Fruit fly (Drosophila melanogaster) whole organism, prepupa: ENCODE results near the gene Cyp12a5.

Experiments used
- Blimp-1 ChIP-seq: fragments of 200-800 bp; sonication (Bioruptor generic); optimal IDR thresholded peaks from 3 replicates; lab custom pipeline; 2017; ENCODE audit warnings: missing biosample characterization, missing genetic modification characterization, mild to moderate bottlenecking, moderate library complexity, missing genetic modification reagents
- CG10631 ChIP-seq: fragments of 200-800 bp; sonication (Bioruptor generic); optimal IDR thresholded peaks from 2 replicates; lab custom pipeline; 2016; ENCODE audit warnings: missing biosample characterization, missing genetic modification characterization
- CG11294 ChIP-seq: fragments of 200-800 bp; sonication (Bioruptor generic); IDR thresholded peaks from 2 replicates; pipeline ENCODE4 v1.3.6; 2022; ENCODE audit warnings: missing biosample characterization, missing genetic modification characterization
- CG11762 ChIP-seq: fragments of 200-800 bp; sonication (Bioruptor generic); optimal IDR thresholded peaks from 3 replicates; lab custom pipeline; 2016; ENCODE audit warnings: missing biosample characterization, missing genetic modification characterization; ENCODE audit not compliant: insufficient read depth
- CG15336 ChIP-seq: fragments of 200-800 bp; sonication (Bioruptor generic); IDR thresholded peaks from 2 replicates; pipeline ENCODE4 v1.3.6; 2022; ENCODE audit warnings: missing biosample characterization, missing genetic modification characterization
- CG1621 ChIP-seq: fragments of 200-800 bp; sonication (Bioruptor generic); optimal IDR thresholded peaks from 3 replicates; lab custom pipeline; 2018; ENCODE audit warnings: missing biosample characterization, mild to moderate bottlenecking, missing genetic modification characterization
- CG31627 ChIP-seq: fragments of 200-800 bp; sonication (Bioruptor generic); optimal IDR thresholded peaks from 3 replicates; lab custom pipeline; 2016; ENCODE audit warnings: missing biosample characterization, missing genetic modification characterization
- CG32006 ChIP-seq: fragments of 200-800 bp; sonication (Bioruptor generic); optimal IDR thresholded peaks from 3 replicates; lab custom pipeline; 2017; ENCODE audit warnings: missing biosample characterization, mild to moderate bottlenecking, missing genetic modification characterization
- CG6276 ChIP-seq: fragments of 200-800 bp; sonication (Bioruptor generic); optimal IDR thresholded peaks from 2 replicates; lab custom pipeline; 2017; ENCODE audit warnings: missing biosample characterization, mild to moderate bottlenecking, missing genetic modification characterization
- CG6792 ChIP-seq: fragments of 200-800 bp; sonication (Bioruptor generic); optimal IDR thresholded peaks from 3 replicates; lab custom pipeline; 2016; ENCODE audit warnings: missing biosample characterization, missing genetic modification characterization
- CG8119 ChIP-seq: fragments of 200-800 bp; sonication (Bioruptor generic); IDR thresholded peaks from 3 replicates; pipeline ENCODE4 v1.3.6; 2022; ENCODE audit warnings: missing biosample characterization, missing genetic modification characterization
- CG8319 ChIP-seq: fragments of 200-800 bp; sonication (Bioruptor generic); optimal IDR thresholded peaks from 3 replicates; lab custom pipeline; 2016; ENCODE audit warnings: missing biosample characterization, missing genetic modification characterization
- CG9139 ChIP-seq: fragments of 200-800 bp; sonication (Bioruptor generic); optimal IDR thresholded peaks from 3 replicates; lab custom pipeline; 2017; ENCODE audit warnings: missing biosample characterization, mild to moderate bottlenecking, missing genetic modification characterization
- Eip75B ChIP-seq: fragments of 200-800 bp; sonication (Bioruptor generic); optimal IDR thresholded peaks from 3 replicates; lab custom pipeline; 2016; ENCODE audit warnings: missing biosample characterization, missing genetic modification characterization
- Eip78C ChIP-seq: fragments of 200-800 bp; sonication (Bioruptor generic); peaks from one replicate; lab custom pipeline; 2016; ENCODE audit warnings: missing biosample characterization, missing genetic modification characterization
- Eip93F ChIP-seq: fragments of 200-800 bp; sonication (Bioruptor generic); optimal IDR thresholded peaks from 2 replicates; lab custom pipeline; 2016; ENCODE audit warnings: missing biosample characterization, mild to moderate bottlenecking, missing genetic modification characterization
- Ets96B ChIP-seq: fragments of 200-800 bp; optimal IDR thresholded peaks from 2 replicates; lab custom pipeline; 2019; ENCODE audit warnings: missing biosample characterization, mild to moderate bottlenecking, missing genetic modification characterization, moderate library complexity
- Gug ChIP-seq: fragments of 200-800 bp; sonication (Bioruptor generic); IDR thresholded peaks from 2 replicates; pipeline ENCODE4 v1.3.6; 2022; ENCODE audit warnings: missing biosample characterization, missing genetic modification characterization
- Hr38 ChIP-seq: sonication (Bioruptor generic); optimal IDR thresholded peaks from 2 replicates; lab custom pipeline; 2016; ENCODE audit warnings: missing biosample characterization, missing genetic modification characterization
- Hr4 ChIP-seq: fragments of 200-800 bp; sonication (Bioruptor generic); optimal IDR thresholded peaks from 3 replicates; lab custom pipeline; 2016; ENCODE audit warnings: missing biosample characterization, missing genetic modification characterization
- Lpt ChIP-seq: fragments of 200-800 bp; sonication (Bioruptor generic); optimal IDR thresholded peaks from 3 replicates; lab custom pipeline; 2016; ENCODE audit warnings: missing biosample characterization, missing genetic modification characterization
- Met ChIP-seq: fragments of 200-800 bp; sonication (Bioruptor generic); optimal IDR thresholded peaks from 3 replicates; lab custom pipeline; 2016; ENCODE audit warnings: missing biosample characterization, missing genetic modification characterization
- Sox14 ChIP-seq: fragments of 200-800 bp; sonication (Bioruptor generic); optimal IDR thresholded peaks from 3 replicates; lab custom pipeline; 2016; ENCODE audit warnings: missing biosample characterization, missing genetic modification characterization
- Sox15 ChIP-seq: fragments of 200-800 bp; sonication (Bioruptor generic); optimal IDR thresholded peaks from 3 replicates; lab custom pipeline; 2016; ENCODE audit warnings: missing biosample characterization, missing genetic modification characterization
- fd59A ChIP-seq: fragments of 200-800 bp; sonication (Bioruptor generic); optimal IDR thresholded peaks from 2 replicates; lab custom pipeline; 2017; ENCODE audit warnings: missing biosample characterization, mild to moderate bottlenecking, missing genetic modification characterization, missing genetic modification reagents
- fd85E ChIP-seq: fragments of 200-800 bp; sonication (Bioruptor generic); optimal IDR thresholded peaks from 3 replicates; lab custom pipeline; 2016; ENCODE audit warnings: missing biosample characterization, missing genetic modification characterization
- fkh ChIP-seq: fragments of 200-800 bp; sonication (Bioruptor generic); optimal IDR thresholded peaks from 3 replicates; lab custom pipeline; 2017; ENCODE audit warnings: missing biosample characterization, mild to moderate bottlenecking, missing genetic modification characterization, moderate library complexity
- net ChIP-seq: fragments of 200-800 bp; sonication (Bioruptor generic); optimal IDR thresholded peaks from 3 replicates; lab custom pipeline; 2016; ENCODE audit warnings: missing biosample characterization, missing genetic modification characterization
- pdm3 ChIP-seq: fragments of 200-800 bp; sonication (Bioruptor generic); optimal IDR thresholded peaks from 3 replicates; lab custom pipeline; 2016; ENCODE audit warnings: missing biosample characterization, missing genetic modification characterization
- svp ChIP-seq: fragments of 200-800 bp; sonication (Bioruptor generic); peaks from one replicate; lab custom pipeline; 2016; ENCODE audit warnings: missing biosample characterization, missing genetic modification characterization
- topi ChIP-seq: fragments of 200-800 bp; sonication (Bioruptor generic); optimal IDR thresholded peaks from 3 replicates; lab custom pipeline; 2016; ENCODE audit warnings: missing biosample characterization, missing genetic modification characterization
- vri ChIP-seq: fragments of 200-800 bp; sonication (Bioruptor generic); optimal IDR thresholded peaks from 3 replicates; lab custom pipeline; 2016; ENCODE audit warnings: missing biosample characterization, mild to moderate bottlenecking, missing genetic modification characterization

Gene Cyp12a5

DNA sequence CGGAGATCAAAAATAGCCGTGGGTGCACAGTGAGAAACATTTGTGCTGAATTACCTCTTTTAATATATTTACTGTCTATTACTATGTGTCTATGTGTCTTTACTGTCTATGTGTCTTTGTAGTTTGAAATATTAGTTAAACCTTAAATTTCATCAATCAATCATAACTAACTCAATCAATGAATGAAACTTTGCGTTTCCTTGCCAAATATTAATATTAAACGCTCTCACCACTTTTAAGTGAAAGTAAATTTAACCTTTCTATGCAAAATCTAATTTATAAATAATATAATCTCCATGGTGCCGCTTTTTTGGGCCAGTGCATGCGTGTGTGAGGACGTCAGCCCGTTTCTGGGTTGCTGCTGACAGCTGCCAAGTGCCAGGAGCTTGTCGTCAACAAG, 48.8 kb downstream of the Cyp12a5 start (continued):
- TF ChIP-seq CG8319: peak; percentile 56
- TF ChIP-seq CG6276: peak; percentile 90
- TF ChIP-seq CG1621: peak; percentile 24
- peak; percentile 72 for TF ChIP-seq CG11762 (GFP tag; lab: Kevin White, UChicago)
- TF ChIP-seq svp (GFP tag; lab: Kevin White, UChicago): peak; percentile 65
- TF ChIP-seq Eip93F: no peak
- peak; percentile 51 for TF ChIP-seq Eip75B (GFP tag; lab: Kevin White, UChicago)
- peak; percentile 60 for TF ChIP-seq CG6792 (GFP tag; lab: Kevin White, UChicago)
- TF ChIP-seq net (GFP tag; lab: Kevin White, UChicago): peak; percentile 76
- peak; percentile 35 for TF ChIP-seq CG9139 (GFP tag; lab: Kevin White, UChicago)
- TF ChIP-seq CG8119 (GFP tag; lab: Robert Waterston, UW): peak; percentile 83
- no peak for TF ChIP-seq fkh (GFP tag; lab: Kevin White, UChicago)
- peak; percentile 49 for TF ChIP-seq Sox15 (GFP tag; lab: Kevin White, UChicago)
- peak; percentile 66 for TF ChIP-seq fd59A (GFP tag; lab: Kevin White, UChicago)
- TF ChIP-seq Sox14: peak; percentile 69
- TF ChIP-seq CG11294 (GFP tag; lab: Robert Waterston, UW): peak; percentile 47
- TF ChIP-seq CG10631: peak; percentile 67
- TF ChIP-seq Hr38 (GFP tag; lab: Kevin White, UChicago): no peak
- TF ChIP-seq topi (GFP tag; lab: Kevin White, UChicago): peak; percentile 70
- TF ChIP-seq CG15336: peak; percentile 82
- TF ChIP-seq Blimp-1 (GFP tag; lab: Kevin White, UChicago): no peak
- peak; percentile 44 for TF ChIP-seq fd85E (GFP tag; lab: Kevin White, UChicago)
- peak; percentile 60 for TF ChIP-seq Gug (GFP tag; lab: Robert Waterston, UW)
- peak; percentile 82 for TF ChIP-seq Lpt
- TF ChIP-seq CG32006 (GFP tag; lab: Kevin White, UChicago): peak; percentile 94
- peak; percentile 74 for TF ChIP-seq Met
- peak; percentile 89 for TF ChIP-seq Hr4
- TF ChIP-seq pdm3 (GFP tag; lab: Kevin White, UChicago): peak; percentile 79
- peak; percentile 61 for TF ChIP-seq CG31627 (GFP tag; lab: Kevin White, UChicago)
- TF ChIP-seq vri (GFP tag; lab: Kevin White, UChicago): peak; percentile 29
- TF ChIP-seq, all 60 proteins: peak for 55

DNA sequence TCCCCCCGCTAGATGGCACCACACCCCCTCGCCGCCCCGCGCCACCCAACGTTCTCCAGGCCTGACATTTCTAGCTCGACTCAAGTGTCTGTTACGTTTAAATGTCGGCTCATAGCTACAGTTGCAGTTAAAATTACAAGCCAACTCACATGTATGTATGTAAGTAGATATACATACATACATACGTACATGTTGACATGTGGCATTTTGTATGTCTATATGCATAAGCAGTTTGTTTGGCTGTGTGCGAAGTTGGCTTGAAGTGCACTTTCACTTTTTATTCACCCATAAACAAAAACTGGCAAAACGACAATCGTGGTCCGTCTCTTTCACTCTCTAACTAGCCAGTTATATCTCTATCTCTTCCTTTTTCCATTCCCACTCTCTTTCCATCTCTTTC, 50.4 kb downstream of the Cyp12a5 start:
- TF ChIP-seq Eip78C (GFP tag; lab: Kevin White, UChicago): peak; percentile 55
- peak; percentile 23; the same call in 1 of the 3 replicates for TF ChIP-seq CG8119 (GFP tag; lab: Robert Waterston, UW)
- TF ChIP-seq Blimp-1 (GFP tag; lab: Kevin White, UChicago): peak; percentile 72
- peak; percentile 38 for TF ChIP-seq Lpt
- no peak for TF ChIP-seq Ets96B (tag; lab: Kevin White, UChicago)
